Fruit fly (Drosophila melanogaster): ENCODE measurements around the gene Ccp84Ag.
A peak's percentile ranks its signal among the peaks of the same experiment; 100 is the strongest.

The Ccp84Ag gene

DNA sequence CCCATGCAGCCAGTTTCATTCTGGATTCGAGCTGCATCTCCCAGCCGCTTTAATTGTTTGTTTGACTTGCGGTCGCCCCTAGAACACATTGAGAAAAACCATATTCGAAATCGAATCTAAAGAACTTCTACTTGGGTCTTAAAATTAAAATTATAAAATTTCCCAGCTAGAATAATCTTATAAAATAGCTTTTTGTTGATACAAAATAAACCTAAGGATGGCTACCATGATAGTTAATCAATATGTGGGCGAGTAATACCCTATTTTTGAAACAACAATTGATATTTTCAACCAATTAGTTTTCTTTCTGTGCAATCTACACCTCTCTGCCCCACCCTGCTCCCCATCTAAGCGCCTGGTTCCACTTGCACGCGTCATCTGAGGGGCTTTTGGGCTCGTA is 12.0 kb upstream of the Ccp84Ag start (continued):
- TF ChIP-seq sim (GFP tag; IDR thresholded peaks at IDR 0.05) (no peak), CG6175 (GFP tag; IDR thresholded peaks at IDR 0.05) (no peak), en (GFP tag; optimal IDR thresholded peaks at IDR 0.05) (no peak), MESR4 (GFP tag; optimal IDR thresholded peaks at IDR 0.05) (no peak), Blimp-1 (GFP tag; optimal IDR thresholded peaks at IDR 0.05) (peak; percentile 62), sug (tag; optimal IDR thresholded peaks at IDR 0.05) (no peak), bsh (GFP tag; optimal IDR thresholded peaks at IDR 0.05) (peak in 1 of 2 experiments; percentile 72), CG8388 (GFP tag; optimal IDR thresholded peaks at IDR 0.05) (no peak), CG14667 (GFP tag; IDR thresholded peaks at IDR 0.05) (no peak), CG12155 (GFP tag; optimal IDR thresholded peaks at IDR 0.05) (no peak), CG2116 (GFP tag; optimal IDR thresholded peaks at IDR 0.05) (no peak), CG1603 (tag; optimal IDR thresholded peaks at IDR 0.05) (no peak), CG5180 (GFP tag; optimal IDR thresholded peaks at IDR 0.05) (peak; percentile 14), CG9876 (GFP tag; optimal IDR thresholded peaks at IDR 0.05) (no peak), Hr39 (optimal IDR thresholded peaks at IDR 0.05) (no peak), NfI (GFP tag; optimal IDR thresholded peaks at IDR 0.05) (no peak), CG8478 (optimal IDR thresholded peaks at IDR 0.05) (no peak), cato (GFP tag; optimal IDR thresholded peaks at IDR 0.05; ENCODE audit: borderline replicate concordance) (no peak), ttk (GFP tag; IDR thresholded peaks at IDR 0.05) (no peak), HLH54F (GFP tag; optimal IDR thresholded peaks at IDR 0.05) (no peak), ap (GFP tag; IDR thresholded peaks at IDR 0.05) (no peak), hth (optimal IDR thresholded peaks at IDR 0.05) (no peak), CG10274 (GFP tag; optimal IDR thresholded peaks at IDR 0.05) (no peak), CG6272 (GFP tag; IDR thresholded peaks at IDR 0.05) (no peak), CG4854 (GFP tag; optimal IDR thresholded peaks at IDR 0.05) (no peak), tio (GFP tag; optimal IDR thresholded peaks at IDR 0.05) (no peak), Tbp (GFP tag; optimal IDR thresholded peaks at IDR 0.05) (no peak), CG3065 (GFP tag; optimal IDR thresholded peaks at IDR 0.05) (no peak), hbn (GFP tag; IDR thresholded peaks at IDR 0.05; ENCODE audit: partially characterized antibody) (no peak), Bdp1 (GFP tag; optimal IDR thresholded peaks at IDR 0.05) (no peak), Scr (GFP tag; IDR thresholded peaks at IDR 0.05; ENCODE audit: partially characterized antibody) (no peak), CG16815 (GFP tag; optimal IDR thresholded peaks at IDR 0.05) (no peak), CG7839 (tag; optimal IDR thresholded peaks at IDR 0.05) (no peak), CG30020 (tag; optimal IDR thresholded peaks at IDR 0.05) (no peak), CG2202 (tag; optimal IDR thresholded peaks at IDR 0.05) (no peak), wek (GFP tag; optimal IDR thresholded peaks at IDR 0.05) (no peak), CG8924 (tag; optimal IDR thresholded peaks at IDR 0.05) (no peak), org-1 (GFP tag; optimal IDR thresholded peaks at IDR 0.05) (no peak), Neu2 (GFP tag; optimal IDR thresholded peaks at IDR 0.05; ENCODE audit: borderline replicate concordance) (no peak), ems (GFP tag; optimal IDR thresholded peaks at IDR 0.05) (no peak), CG13296 (GFP tag; optimal IDR thresholded peaks at IDR 0.05) (no peak), H15 (GFP tag; IDR thresholded peaks at IDR 0.05) (no peak), GATAe (GFP tag; conservative IDR thresholded peaks at IDR 0.05) (no peak), dati (GFP tag; IDR thresholded peaks at IDR 0.05) (no peak), CG18619 (GFP tag; optimal IDR thresholded peaks at IDR 0.05) (no peak), CTCF (GFP tag; optimal IDR thresholded peaks at IDR 0.05) (no peak), Atf-2 (GFP tag; optimal IDR thresholded peaks at IDR 0.05) (no peak), CG7987 (GFP tag; optimal IDR thresholded peaks at IDR 0.05) (no peak), CG7786 (GFP tag; optimal IDR thresholded peaks at IDR 0.05) (no peak), CG9437 (GFP tag; optimal IDR thresholded peaks at IDR 0.05) (no peak), CG32532 (GFP tag; IDR thresholded peaks at IDR 0.05) (no peak), CG6854 (GFP tag; optimal IDR thresholded peaks at IDR 0.05) (no peak), Camta (GFP tag; optimal IDR thresholded peaks at IDR 0.05) (no peak), ase (GFP tag; IDR thresholded peaks at IDR 0.05) (no peak)

Measured in whole organism, embryonic.